Fruit fly (Drosophila melanogaster): ENCODE measurements around the gene InR.
A peak's percentile ranks its signal among the peaks of the same experiment; 100 is the strongest.

InR gene

dm6 chr3R:21602688-21603031 lies 16.5 kb downstream of the InR start:
- no peak for TF ChIP-seq CG8478 (optimal IDR thresholded peaks at IDR 0.05)
- TF ChIP-seq EcR (GFP tag; optimal IDR thresholded peaks at IDR 0.05) = no peak
- TF ChIP-seq usp (GFP tag; optimal IDR thresholded peaks at IDR 0.05) = no peak
- no peak for TF ChIP-seq Dll (optimal IDR thresholded peaks at IDR 0.05)
- no peak for TF ChIP-seq pan (optimal IDR thresholded peaks at IDR 0.05)
- no peak for TF ChIP-seq psq (optimal IDR thresholded peaks at IDR 0.05)

- no peak for TF ChIP-seq psq (optimal IDR thresholded peaks at IDR 0.05)
- no peak for TF ChIP-seq Dll (optimal IDR thresholded peaks at IDR 0.05)
- TF ChIP-seq pan (optimal IDR thresholded peaks at IDR 0.05) = no peak
- TF ChIP-seq CG8478 (optimal IDR thresholded peaks at IDR 0.05) = no peak
- TF ChIP-seq usp (GFP tag; optimal IDR thresholded peaks at IDR 0.05) = no peak
- no peak for TF ChIP-seq EcR (GFP tag; optimal IDR thresholded peaks at IDR 0.05)
Measured at dm6 chr3R:21601954-21602687, 17.0 kb downstream of the InR start.

dm6 chr3R:21599642-21600041 lies 19.5 kb downstream of the InR start:
- no peak for TF ChIP-seq usp (GFP tag; optimal IDR thresholded peaks at IDR 0.05)
- TF ChIP-seq CG8478 (optimal IDR thresholded peaks at IDR 0.05) = peak; percentile 30

dm6 chr3R:21598605-21599004 lies 20.5 kb downstream of the InR start:
- TF ChIP-seq EcR (GFP tag; optimal IDR thresholded peaks at IDR 0.05) = no peak
- no peak for TF ChIP-seq pan (optimal IDR thresholded peaks at IDR 0.05)
- no peak for TF ChIP-seq CG8478 (optimal IDR thresholded peaks at IDR 0.05)
- TF ChIP-seq Dll (optimal IDR thresholded peaks at IDR 0.05) = no peak
- TF ChIP-seq usp (GFP tag; optimal IDR thresholded peaks at IDR 0.05) = no peak
- TF ChIP-seq psq (optimal IDR thresholded peaks at IDR 0.05) = no peak

DNA sequence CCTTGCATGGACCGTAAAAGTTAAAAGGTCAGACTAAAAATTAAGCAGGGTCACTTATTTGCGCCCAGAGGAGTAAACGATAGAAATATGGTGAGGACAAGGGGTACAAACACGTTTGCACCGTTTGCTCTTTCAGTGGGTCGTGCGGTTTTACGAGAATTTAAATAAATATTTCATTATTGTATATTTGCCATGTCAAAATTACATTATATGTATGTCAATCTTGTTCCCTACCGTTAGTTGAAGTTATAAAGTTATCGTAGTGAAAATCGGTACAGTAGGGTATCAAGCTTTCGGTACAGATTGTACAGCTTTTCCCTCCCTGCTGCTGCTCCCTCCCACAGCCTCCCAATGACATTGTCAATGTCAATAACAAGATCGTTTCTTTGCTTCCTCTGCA lies 21.2 kb downstream of the InR start:
- TF ChIP-seq Dll (optimal IDR thresholded peaks at IDR 0.05) (no peak), CG8478 (optimal IDR thresholded peaks at IDR 0.05) (no peak), pan (optimal IDR thresholded peaks at IDR 0.05) (no peak), psq (optimal IDR thresholded peaks at IDR 0.05) (no peak), usp (GFP tag; optimal IDR thresholded peaks at IDR 0.05) (no peak), EcR (GFP tag; optimal IDR thresholded peaks at IDR 0.05) (no peak)

- TF ChIP-seq Dll (optimal IDR thresholded peaks at IDR 0.05) = no peak
- no peak for TF ChIP-seq psq (optimal IDR thresholded peaks at IDR 0.05)
- no peak for TF ChIP-seq usp (GFP tag; optimal IDR thresholded peaks at IDR 0.05)
- no peak for TF ChIP-seq CG8478 (optimal IDR thresholded peaks at IDR 0.05)
- TF ChIP-seq EcR (GFP tag; optimal IDR thresholded peaks at IDR 0.05) = no peak
- TF ChIP-seq pan (optimal IDR thresholded peaks at IDR 0.05) = no peak
Measured at dm6 chr3R:21596151-21596802, 22.8 kb downstream of the InR start.

DNA sequence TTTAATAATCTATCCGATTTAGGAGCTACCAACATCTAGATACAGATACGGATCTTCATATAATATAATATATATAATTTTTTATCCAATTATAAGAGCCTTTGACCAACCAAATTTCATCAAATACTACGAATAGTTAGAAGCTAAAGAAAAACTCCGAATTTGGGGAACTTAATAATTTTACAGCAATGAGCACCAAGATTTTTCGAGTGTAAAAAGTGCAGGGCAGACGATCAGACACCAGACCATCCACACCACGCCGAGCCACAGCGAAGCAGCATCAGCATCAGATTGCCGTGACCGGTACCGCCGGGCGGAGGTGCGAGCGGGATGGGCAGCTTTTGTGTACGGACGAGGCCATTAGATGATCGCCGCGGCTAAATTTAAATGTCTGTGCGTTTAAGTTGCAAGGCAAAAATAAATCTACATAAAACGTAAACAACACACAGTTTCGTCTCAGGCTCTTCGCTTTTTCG lies 24.7 kb downstream of the InR start:
- TF ChIP-seq psq (optimal IDR thresholded peaks at IDR 0.05) = no peak
- TF ChIP-seq EcR (GFP tag; optimal IDR thresholded peaks at IDR 0.05) = no peak
- no peak for TF ChIP-seq Dll (optimal IDR thresholded peaks at IDR 0.05)
- TF ChIP-seq usp (GFP tag; optimal IDR thresholded peaks at IDR 0.05) = no peak
- no peak for TF ChIP-seq CG8478 (optimal IDR thresholded peaks at IDR 0.05)
- no peak for TF ChIP-seq pan (optimal IDR thresholded peaks at IDR 0.05)

dm6 chr3R:21593735-21594345 lies 25.3 kb downstream of the InR start:
- TF ChIP-seq Dll (optimal IDR thresholded peaks at IDR 0.05) (no peak), usp (GFP tag; optimal IDR thresholded peaks at IDR 0.05) (no peak), pan (optimal IDR thresholded peaks at IDR 0.05) (no peak), EcR (GFP tag; optimal IDR thresholded peaks at IDR 0.05) (no peak), psq (optimal IDR thresholded peaks at IDR 0.05) (no peak), CG8478 (optimal IDR thresholded peaks at IDR 0.05) (no peak)

DNA sequence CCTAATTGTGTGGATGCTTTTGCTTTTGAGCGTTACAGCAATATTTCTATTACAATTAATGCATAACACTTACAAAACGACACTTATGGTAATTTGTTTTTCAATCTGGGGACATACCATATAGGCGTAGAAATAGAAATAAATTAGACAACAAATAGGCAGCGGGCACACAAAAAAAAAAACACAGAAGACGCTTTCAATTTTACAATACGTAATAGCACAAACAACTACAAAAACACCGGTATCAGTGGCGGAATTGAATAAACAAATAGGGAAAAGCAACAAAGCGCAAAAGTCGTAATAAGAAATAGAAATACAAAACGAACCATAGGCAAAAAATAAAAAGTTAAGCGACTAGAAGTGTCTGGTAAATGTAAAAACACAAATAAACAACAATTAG lies 26.0 kb downstream of the InR start:
- TF ChIP-seq usp (GFP tag; optimal IDR thresholded peaks at IDR 0.05) = no peak

DNA sequence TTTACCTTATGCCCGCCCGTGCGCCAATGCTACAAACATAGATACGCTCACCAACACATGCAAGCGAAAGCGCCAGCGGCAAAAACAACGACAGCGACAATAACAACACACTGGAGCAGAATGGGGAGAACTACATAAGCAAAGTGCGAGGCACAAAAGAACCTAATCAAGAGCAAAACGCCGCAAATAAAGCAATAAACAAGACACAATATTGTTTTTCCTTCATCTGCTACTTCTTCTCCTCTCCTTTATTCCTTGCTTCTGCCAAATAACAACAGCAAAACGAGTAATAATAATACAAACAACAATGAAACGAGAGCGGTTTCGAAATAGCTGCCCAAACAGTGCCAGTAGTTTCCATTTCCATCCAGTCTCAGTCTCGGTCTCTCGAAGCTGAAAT lies 27.2 kb downstream of the InR start:
- TF ChIP-seq Dll (optimal IDR thresholded peaks at IDR 0.05) = no peak
- no peak for TF ChIP-seq psq (optimal IDR thresholded peaks at IDR 0.05)
- TF ChIP-seq EcR (GFP tag; optimal IDR thresholded peaks at IDR 0.05) = no peak
- no peak for TF ChIP-seq pan (optimal IDR thresholded peaks at IDR 0.05)
- no peak for TF ChIP-seq usp (GFP tag; optimal IDR thresholded peaks at IDR 0.05)
- no peak for TF ChIP-seq CG8478 (optimal IDR thresholded peaks at IDR 0.05)

- TF ChIP-seq EcR (GFP tag; optimal IDR thresholded peaks at IDR 0.05) (no peak), pan (optimal IDR thresholded peaks at IDR 0.05) (no peak), usp (GFP tag; optimal IDR thresholded peaks at IDR 0.05) (no peak), psq (optimal IDR thresholded peaks at IDR 0.05) (no peak), CG8478 (optimal IDR thresholded peaks at IDR 0.05) (no peak), Dll (optimal IDR thresholded peaks at IDR 0.05) (no peak)
Measured at dm6 chr3R:21591370-21591743, 27.8 kb downstream of the InR start.

dm6 chr3R:21590677-21591369 lies 28.3 kb downstream of the InR start:
- TF ChIP-seq EcR (GFP tag; optimal IDR thresholded peaks at IDR 0.05) = no peak
- no peak for TF ChIP-seq CG8478 (optimal IDR thresholded peaks at IDR 0.05)
- no peak for TF ChIP-seq pan (optimal IDR thresholded peaks at IDR 0.05)
- no peak for TF ChIP-seq Dll (optimal IDR thresholded peaks at IDR 0.05)
- TF ChIP-seq usp (GFP tag; optimal IDR thresholded peaks at IDR 0.05) = no peak
- no peak for TF ChIP-seq psq (optimal IDR thresholded peaks at IDR 0.05)

Measured in whole organism.